ENCODE assay signal across 3 worm cellular contexts in the genomic region with DNA sequence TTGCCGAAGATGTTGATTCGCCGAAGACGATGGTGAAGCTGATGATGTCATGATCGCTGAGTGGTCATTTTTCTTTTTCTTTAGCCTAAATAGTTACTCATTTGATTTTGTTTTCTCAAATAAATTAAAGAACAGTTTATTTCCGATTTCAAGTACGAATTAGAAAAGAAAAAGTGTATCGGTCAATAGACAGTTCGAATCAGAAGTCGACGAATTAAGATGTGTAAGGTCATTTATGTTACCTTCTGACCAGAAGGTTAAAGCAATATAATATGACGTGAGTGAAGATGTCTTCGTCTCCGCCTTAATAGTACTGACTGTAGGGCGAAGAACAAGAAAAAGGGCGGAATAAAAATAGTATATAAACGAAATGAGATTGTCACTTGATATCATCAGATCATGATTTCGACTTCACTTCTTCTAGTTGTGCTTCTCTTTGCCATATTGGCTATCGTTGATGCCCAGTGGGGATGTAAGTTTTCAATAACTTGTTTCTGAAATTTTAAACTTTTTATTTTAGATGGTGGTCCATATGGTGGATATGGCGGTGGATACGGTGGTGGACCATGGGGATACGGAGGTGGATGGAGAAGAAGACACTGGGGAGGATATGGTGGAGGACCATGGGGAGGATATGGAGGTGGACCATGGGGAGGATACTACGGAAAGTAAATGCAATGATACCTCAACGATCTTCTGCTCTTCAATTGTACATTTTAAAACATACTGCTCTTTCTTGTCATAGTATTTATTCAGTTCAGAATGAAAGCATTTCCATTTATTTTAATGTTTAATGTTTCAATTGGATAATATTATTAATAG.
TF ChIP-seq lines count a peak whose summit lies in the region.

A gene (minus strand): TSS at position 51 of the 822 bp plus-strand sequence.
A gene (plus strand): TSS at position 389 of the 822 bp plus-strand sequence.

TF ChIP-seq in whole organism, L1 larva, 84 proteins besides CTCF, POLR2A, EP300 and RAD21 (continued from another document and continues in another):
- TF ChIP-seq unc-30 (tag; optimal IDR thresholded peaks at IDR 0.05; lab: Kevin White, UChicago) (no peak), efl-3 (GFP tag; optimal IDR thresholded peaks at IDR 0.05; lab: Kevin White, UChicago) (no peak), lin-39 (tag; optimal IDR thresholded peaks at IDR 0.05; lab: Kevin White, UChicago) (no peak), nhr-77 (tag; optimal IDR thresholded peaks at IDR 0.05; lab: Kevin White, UChicago) (no peak), fkh-8 (tag; optimal IDR thresholded peaks at IDR 0.05; lab: Kevin White, UChicago) (no peak), irx-1 (tag; optimal IDR thresholded peaks at IDR 0.05; lab: Kevin White, UChicago) (no peak), tlp-1 (tag; optimal IDR thresholded peaks at IDR 0.05; lab: Kevin White, UChicago) (no peak), nhr-76 (tag; optimal IDR thresholded peaks at IDR 0.05; lab: Kevin White, UChicago) (no peak), pag-3 (tag; optimal IDR thresholded peaks at IDR 0.05; lab: Kevin White, UChicago; ENCODE audit: borderline replicate concordance, insufficient read depth) (no peak), Y116A8C.19 (tag; optimal IDR thresholded peaks at IDR 0.05; lab: Kevin White, UChicago; ENCODE audit: borderline replicate concordance) (no peak), hlh-4 (tag; optimal IDR thresholded peaks at IDR 0.05; lab: Kevin White, UChicago) (no peak), sox-4 (tag; optimal IDR thresholded peaks at IDR 0.05; lab: Kevin White, UChicago) (no peak), elt-2 (tag; optimal IDR thresholded peaks at IDR 0.05; lab: Kevin White, UChicago) (no peak), skn-1 (tag; optimal IDR thresholded peaks at IDR 0.05; lab: Kevin White, UChicago) (no peak), grh-1 (GFP tag; IDR thresholded peaks at IDR 0.05; lab: Robert Waterston, UW) (peak; percentile 30; the same call in 1 of the 2 replicates), lin-35 (GFP tag; optimal IDR thresholded peaks at IDR 0.05; lab: Kevin White, UChicago) (peak in 1 of 2 experiments; percentile 19), lin-13 (GFP tag; optimal IDR thresholded peaks at IDR 0.05; lab: Kevin White, UChicago) (no peak), ztf-11 (tag; optimal IDR thresholded peaks at IDR 0.05; lab: Kevin White, UChicago) (no peak), ceh-8 (GFP tag; optimal IDR thresholded peaks at IDR 0.05; lab: Kevin White, UChicago) (no peak), C16A3.4 (tag; optimal IDR thresholded peaks at IDR 0.05; lab: Kevin White, UChicago) (no peak), unc-62 (GFP tag; optimal IDR thresholded peaks at IDR 0.05; lab: Kevin White, UChicago) (no peak), nhr-85 (tag; lab: Kevin White, UChicago) (peak; percentile 89), efl-1 (optimal IDR thresholded peaks at IDR 0.05; lab: Kevin White, UChicago) (no peak), efl-1 (GFP tag; optimal IDR thresholded peaks at IDR 0.05 in 1 of 2; lab: Kevin White, UChicago) (no peak), zag-1 (tag; optimal IDR thresholded peaks at IDR 0.05; lab: Kevin White, UChicago) (no peak), hlh-17 (GFP tag; optimal IDR thresholded peaks at IDR 0.05; lab: Kevin White, UChicago; ENCODE audit: borderline replicate concordance) (no peak), tbx-2 (tag; optimal IDR thresholded peaks at IDR 0.05; lab: Kevin White, UChicago) (peak; percentile 20), dsc-1 (tag; optimal IDR thresholded peaks at IDR 0.05; lab: Kevin White, UChicago) (no peak), aha-1 (tag; optimal IDR thresholded peaks at IDR 0.05; lab: Kevin White, UChicago) (no peak), snu-23 (GFP tag; optimal IDR thresholded peaks at IDR 0.05; lab: Kevin White, UChicago) (peak; percentile 50), ceh-63 (GFP tag; optimal IDR thresholded peaks at IDR 0.05; lab: Kevin White, UChicago) (no peak), vab-15 (tag; optimal IDR thresholded peaks at IDR 0.05; lab: Kevin White, UChicago) (no peak), nhr-19 (GFP tag; conservative IDR thresholded peaks at IDR 0.05; lab: Robert Waterston, UW) (peak; percentile 16; the same call in 1 of the 2 replicates), lin-14 (GFP tag; optimal IDR thresholded peaks at IDR 0.05; lab: Kevin White, UChicago) (peak; percentile 63), dpl-1 (GFP tag; optimal IDR thresholded peaks at IDR 0.05; lab: Kevin White, UChicago) (no peak), lsy-2 (tag; optimal IDR thresholded peaks at IDR 0.05; lab: Kevin White, UChicago) (peak in 1 of 2 experiments; percentile 8), pqm-1 (tag; optimal IDR thresholded peaks at IDR 0.05; lab: Kevin White, UChicago) (no peak), nhr-47 (tag; optimal IDR thresholded peaks at IDR 0.05; lab: Kevin White, UChicago) (no peak), lin-15B (tag; optimal IDR thresholded peaks at IDR 0.05; lab: Kevin White, UChicago) (no peak), pax-3 (tag; optimal IDR thresholded peaks at IDR 0.05; lab: Kevin White, UChicago) (no peak), fkh-4 (tag; optimal IDR thresholded peaks at IDR 0.05; lab: Kevin White, UChicago; ENCODE audit: borderline replicate concordance) (no peak)

TF ChIP-seq in whole organism, L3 larva, 47 proteins besides CTCF, POLR2A, EP300 and RAD21 (continued from another document):
- TF ChIP-seq ama-1 (optimal IDR thresholded peaks at IDR 0.05; lab: Kevin White, UChicago) (peak; percentile 91), zag-1 (tag; optimal IDR thresholded peaks at IDR 0.05; lab: Kevin White, UChicago) (no peak), aly-2 (tag; optimal IDR thresholded peaks at IDR 0.05; lab: Kevin White, UChicago) (no peak), nhr-237 (tag; optimal IDR thresholded peaks at IDR 0.05; lab: Kevin White, UChicago) (no peak), ZK546.5 (tag; optimal IDR thresholded peaks at IDR 0.05; lab: Kevin White, UChicago) (no peak), nhr-12 (tag; optimal IDR thresholded peaks at IDR 0.05; lab: Kevin White, UChicago) (no peak), nhr-67 (tag; optimal IDR thresholded peaks at IDR 0.05; lab: Kevin White, UChicago) (no peak), elt-2 (tag; optimal IDR thresholded peaks at IDR 0.05; lab: Kevin White, UChicago) (no peak), nfya-1 (tag; optimal IDR thresholded peaks at IDR 0.05; lab: Kevin White, UChicago; ENCODE audit: insufficient read depth) (peak; percentile 34), fkh-10 (GFP tag; optimal IDR thresholded peaks at IDR 0.05; lab: Kevin White, UChicago) (no peak), fos-1 (tag; optimal IDR thresholded peaks at IDR 0.05; lab: Kevin White, UChicago) (no peak), nhr-43 (tag; optimal IDR thresholded peaks at IDR 0.05; lab: Kevin White, UChicago; ENCODE audit: poor library complexity, severe bottlenecking) (peak; percentile 61), daf-12 (tag; optimal IDR thresholded peaks at IDR 0.05; lab: Kevin White, UChicago) (no peak), egl-5 (tag; optimal IDR thresholded peaks at IDR 0.05; lab: Kevin White, UChicago) (no peak), nhr-25 (tag; optimal IDR thresholded peaks at IDR 0.05; lab: Kevin White, UChicago) (peak; percentile 66), skn-1 (tag; optimal IDR thresholded peaks at IDR 0.05; lab: Kevin White, UChicago) (no peak), ceh-16 (tag; optimal IDR thresholded peaks at IDR 0.05; lab: Kevin White, UChicago) (no peak), lsy-12 (tag; optimal IDR thresholded peaks at IDR 0.05; lab: Kevin White, UChicago) (no peak), sea-2 (GFP tag; optimal IDR thresholded peaks at IDR 0.05; lab: Kevin White, UChicago) (no peak), fkh-2 (tag; optimal IDR thresholded peaks at IDR 0.05; lab: Kevin White, UChicago) (no peak), nhr-23 (tag; optimal IDR thresholded peaks at IDR 0.05; lab: Kevin White, UChicago) (peak; percentile 37), ceh-82 (tag; optimal IDR thresholded peaks at IDR 0.05; lab: Kevin White, UChicago) (no peak), R02D3.7 (tag; optimal IDR thresholded peaks at IDR 0.05; lab: Kevin White, UChicago) (peak; percentile 8), nhr-11 (tag; optimal IDR thresholded peaks at IDR 0.05; lab: Kevin White, UChicago) (no peak), unc-62 (GFP tag; optimal IDR thresholded peaks at IDR 0.05; lab: Kevin White, UChicago) (no peak), lin-15B (tag; optimal IDR thresholded peaks at IDR 0.05; lab: Kevin White, UChicago) (no peak), unc-39 (tag; optimal IDR thresholded peaks at IDR 0.05; lab: Kevin White, UChicago) (no peak), elt-1 (tag; optimal IDR thresholded peaks at IDR 0.05; lab: Kevin White, UChicago) (peak; percentile 50)

TF ChIP-seq in whole organism, L4 larva, 104 proteins besides CTCF, POLR2A, EP300 and RAD21 (continued from another document):
- TF ChIP-seq nhr-25 (tag; optimal IDR thresholded peaks at IDR 0.05; lab: Kevin White, UChicago; ENCODE audit: borderline replicate concordance, insufficient read depth) (peak; percentile 78), nhr-237 (tag; optimal IDR thresholded peaks at IDR 0.05; lab: Kevin White, UChicago) (no peak), gei-8 (GFP tag; optimal IDR thresholded peaks at IDR 0.05; lab: Kevin White, UChicago) (peak; percentile 50), hlh-30 (tag; optimal IDR thresholded peaks at IDR 0.05; lab: Kevin White, UChicago; ENCODE audit: insufficient read depth) (peak; percentile 49), nhr-111 (GFP tag; optimal IDR thresholded peaks at IDR 0.05; lab: Kevin White, UChicago) (no peak), zfp-2 (tag; optimal IDR thresholded peaks at IDR 0.05; lab: Kevin White, UChicago) (no peak), duxl-1 (tag; optimal IDR thresholded peaks at IDR 0.05; lab: Kevin White, UChicago; ENCODE audit: poor library complexity) (no peak), lsy-2 (tag; optimal IDR thresholded peaks at IDR 0.05; lab: Kevin White, UChicago) (no peak)
